Worm (Caenorhabditis elegans) whole organism, late embryonic: ENCODE results near the gene clc-25.

ENCODE experiments used
- C08G9.2 ChIP-seq: sonication (generic microtip); optimal IDR thresholded peaks from 2 replicates; lab custom pipeline; 2016; ENCODE audit warnings: mild to moderate bottlenecking, missing genetic modification characterization, moderate library complexity, missing compliant biosample characterization
- C38D4.7 ChIP-seq: fragments of 200-800 bp; sonication (Bioruptor generic); optimal IDR thresholded peaks from 2 replicates; lab custom pipeline; 2018; ENCODE audit warnings: mild to moderate bottlenecking, missing genetic modification characterization, moderate library complexity, missing compliant biosample characterization
- T23F11.4 ChIP-seq: fragments of 200-800 bp; sonication (Bioruptor generic); optimal IDR thresholded peaks from 2 replicates; lab custom pipeline; 2018; ENCODE audit warnings: mild to moderate bottlenecking, missing genetic modification characterization, missing compliant biosample characterization
- Y22D7AL.16 ChIP-seq: sonication (generic microtip); optimal IDR thresholded peaks from 2 replicates; lab custom pipeline; 2016; ENCODE audit warnings: missing genetic modification characterization, missing compliant biosample characterization
- ama-1 ChIP-seq: fragments of 150-350 bp; optimal IDR thresholded peaks from 2 replicates; lab custom pipeline; 2014
- ceh-14 ChIP-seq: sonication (generic microtip); optimal IDR thresholded peaks from 2 replicates; lab custom pipeline; 2016; ENCODE audit warnings: missing genotype, missing genetic modification characterization, missing compliant biosample characterization
- ceh-19 ChIP-seq: fragments of 200-800 bp; sonication (Bioruptor generic); optimal IDR thresholded peaks from 2 replicates; lab custom pipeline; 2018; ENCODE audit warnings: mild to moderate bottlenecking, missing genetic modification characterization, missing compliant biosample characterization
- ceh-45 ChIP-seq: fragments of 200-800 bp; sonication (Bioruptor generic); IDR thresholded peaks from 2 replicates; pipeline ENCODE4 v1.3.6; 2022; ENCODE audit warnings: missing genetic modification reagents, missing genetic modification characterization, missing compliant biosample characterization
- ceh-9 ChIP-seq: sonication (generic microtip); optimal IDR thresholded peaks from 2 replicates; lab custom pipeline; 2016; ENCODE audit warnings: mild to moderate bottlenecking, missing genetic modification characterization, inconsistent platforms, missing compliant biosample characterization
- dmd-4 ChIP-seq: sonication (generic microtip); optimal IDR thresholded peaks from 2 replicates; lab custom pipeline; 2016; ENCODE audit warnings: borderline replicate concordance, missing genetic modification characterization, missing compliant biosample characterization
- dve-1 ChIP-seq: sonication (generic microtip); optimal IDR thresholded peaks from 2 replicates; lab custom pipeline; 2017; ENCODE audit warnings: antibody characterized with exemption, mild to moderate bottlenecking, missing genetic modification characterization, missing compliant biosample characterization
- elt-2 ChIP-seq: sonication (generic microtip); optimal IDR thresholded peaks from 2 replicates; lab custom pipeline; 2016; ENCODE audit warnings: missing genetic modification reagents, missing genetic modification characterization, missing compliant biosample characterization
- eyg-1 ChIP-seq: sonication (generic microtip); optimal IDR thresholded peaks from 2 replicates; lab custom pipeline; 2016; ENCODE audit warnings: missing genotype, missing genetic modification characterization, missing compliant biosample characterization
- fkh-6 ChIP-seq: sonication (generic microtip); optimal IDR thresholded peaks from 2 replicates; lab custom pipeline; 2016; ENCODE audit warnings: missing genetic modification characterization, missing compliant biosample characterization
- hlh-13 ChIP-seq: fragments of 200-800 bp; sonication (Bioruptor generic); optimal IDR thresholded peaks from 2 replicates; lab custom pipeline; 2018; ENCODE audit warnings: mild to moderate bottlenecking, missing genetic modification characterization, missing compliant biosample characterization
- hlh-30 ChIP-seq: sonication (generic microtip); optimal IDR thresholded peaks from 2 replicates; lab custom pipeline; 2017; ENCODE audit warnings: antibody characterized with exemption, missing genetic modification characterization, missing compliant biosample characterization; ENCODE audit not compliant: insufficient read depth
- hlh-6 ChIP-seq: sonication (generic microtip); optimal IDR thresholded peaks from 2 replicates; lab custom pipeline; 2016; ENCODE audit warnings: missing genotype, missing genetic modification characterization, missing compliant biosample characterization
- lim-6 ChIP-seq: sonication (generic microtip); optimal IDR thresholded peaks from 2 replicates; lab custom pipeline; 2016; ENCODE audit warnings: missing genetic modification characterization, missing compliant biosample characterization
- lin-11 ChIP-seq: fragments of 200-800 bp; sonication (Bioruptor generic); optimal IDR thresholded peaks from 2 replicates; lab custom pipeline; 2018; ENCODE audit warnings: mild to moderate bottlenecking, missing genetic modification characterization, missing compliant biosample characterization
- madf-2 ChIP-seq: sonication (generic microtip); optimal IDR thresholded peaks from 2 replicates; lab custom pipeline; 2017; ENCODE audit warnings: missing genetic modification characterization, missing compliant biosample characterization
- nfya-1 ChIP-seq: sonication (generic microtip); optimal IDR thresholded peaks from 2 replicates; lab custom pipeline; 2017; ENCODE audit warnings: missing genetic modification characterization, mild to moderate bottlenecking, missing compliant biosample characterization, antibody characterized with exemption, moderate library complexity
- nhr-11 ChIP-seq: fragments of 150-350 bp; optimal IDR thresholded peaks from 2 replicates; lab custom pipeline; 2014; ENCODE audit warnings: missing biosample characterization, missing genetic modification characterization
- pag-3 ChIP-seq: sonication (generic microtip); optimal IDR thresholded peaks from 2 replicates; lab custom pipeline; 2016; ENCODE audit warnings: missing compliant biosample characterization, missing genetic modification characterization, borderline replicate concordance
- pat-9 ChIP-seq: fragments of 200-800 bp; sonication (Bioruptor generic); optimal IDR thresholded peaks from 2 replicates; lab custom pipeline; 2018; ENCODE audit warnings: mild to moderate bottlenecking, missing genetic modification characterization, moderate library complexity, missing compliant biosample characterization
- pax-1 ChIP-seq: fragments of 150-350 bp; optimal IDR thresholded peaks from 2 replicates; lab custom pipeline; 2014; ENCODE audit warnings: missing biosample characterization, missing genetic modification characterization
- pha-4 ChIP-seq: fragments of 150-350 bp; optimal IDR thresholded peaks from 2 replicates; lab custom pipeline; 2018; ENCODE audit warnings: missing biosample characterization, missing genetic modification reagents, missing genetic modification characterization
- pqm-1 ChIP-seq: sonication (generic microtip); optimal IDR thresholded peaks from 2 replicates; lab custom pipeline; 2016; ENCODE audit warnings: missing genetic modification characterization, missing compliant biosample characterization
- ref-2 ChIP-seq: sonication (generic microtip); optimal IDR thresholded peaks from 2 replicates; lab custom pipeline; 2016; ENCODE audit warnings: missing genetic modification characterization, missing compliant biosample characterization
- rnt-1 ChIP-seq: sonication (generic microtip); optimal IDR thresholded peaks from 2 replicates; lab custom pipeline; 2016; ENCODE audit warnings: missing genetic modification characterization, missing compliant biosample characterization
- sdc-2 ChIP-seq: sonication (generic microtip); optimal IDR thresholded peaks from 2 replicates; lab custom pipeline; 2016; ENCODE audit warnings: missing genotype, missing genetic modification characterization, missing compliant biosample characterization
- ttx-3 ChIP-seq: sonication (generic microtip); optimal IDR thresholded peaks from 2 replicates; lab custom pipeline; 2016; ENCODE audit warnings: missing genetic modification reagents, missing genetic modification characterization, missing compliant biosample characterization
- unc-86 ChIP-seq: sonication (generic microtip); optimal IDR thresholded peaks from 2 replicates; lab custom pipeline; 2016; ENCODE audit warnings: missing genetic modification characterization, missing compliant biosample characterization

clc-25 gene

ce11 chrIII:981960-982359 is 44.2 kb downstream of the clc-25 start (continued):
- TF ChIP-seq C38D4.7 (GFP tag; lab: Kevin White, UChicago) (no peak), pha-4 (tag; lab: Kevin White, UChicago) (no peak), lin-11 (tag; lab: Kevin White, UChicago) (no peak), lim-6 (tag; lab: Kevin White, UChicago) (no peak), ceh-14 (tag; lab: Kevin White, UChicago) (no peak), fkh-6 (tag; lab: Kevin White, UChicago) (no peak), dve-1 (peak; percentile 27), pax-1 (tag; lab: Kevin White, UChicago) (no peak), hlh-13 (GFP tag; lab: Kevin White, UChicago) (no peak), eyg-1 (no peak), elt-2 (tag; lab: Kevin White, UChicago) (no peak), Y22D7AL.16 (tag; lab: Kevin White, UChicago) (no peak), nfya-1 (peak; percentile 58), ceh-9 (tag; lab: Kevin White, UChicago) (no peak), rnt-1 (no peak), unc-86 (tag; lab: Kevin White, UChicago) (no peak), ceh-45 (no peak), pqm-1 (tag; lab: Kevin White, UChicago) (no peak), T23F11.4 (GFP tag; lab: Kevin White, UChicago) (no peak), ama-1 (no peak), pag-3 (no peak), madf-2 (tag; lab: Kevin White, UChicago) (no peak), dmd-4 (tag; lab: Kevin White, UChicago) (no peak), C08G9.2 (tag; lab: Kevin White, UChicago) (no peak), ttx-3 (tag; lab: Kevin White, UChicago) (no peak), sdc-2 (tag; lab: Kevin White, UChicago) (no peak), nhr-11 (tag; lab: Kevin White, UChicago) (no peak), pat-9 (tag; lab: Kevin White, UChicago) (no peak), ref-2 (tag; lab: Kevin White, UChicago) (no peak), hlh-6 (tag; lab: Kevin White, UChicago) (no peak)

DNA sequence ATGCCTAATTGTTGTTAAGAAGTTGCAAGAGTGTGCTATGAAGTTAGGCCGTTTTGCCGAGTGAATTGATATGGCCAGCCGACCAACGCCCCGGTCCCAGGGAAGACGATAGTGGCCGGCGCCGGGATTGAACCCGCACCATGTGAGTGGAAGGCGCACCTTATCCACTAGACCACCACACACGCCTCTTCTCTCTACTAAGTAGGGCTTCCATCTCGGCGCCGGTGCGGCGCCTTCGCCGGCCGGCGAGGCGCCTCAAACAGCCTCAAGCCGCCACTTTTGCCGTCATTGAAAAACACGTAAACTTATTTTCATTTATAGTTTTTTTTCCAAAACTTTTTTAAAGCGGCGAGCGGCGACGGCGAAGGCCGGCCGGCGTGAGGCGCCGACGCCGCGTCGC is 47.3 kb downstream of the clc-25 start:
- TF ChIP-seq pha-4 (tag; lab: Kevin White, UChicago) = no peak
- TF ChIP-seq Y22D7AL.16 (tag; lab: Kevin White, UChicago) = no peak
- TF ChIP-seq hlh-30 (tag; lab: Kevin White, UChicago) = no peak
- no peak for TF ChIP-seq ama-1
- TF ChIP-seq rnt-1 = no peak
- no peak for TF ChIP-seq nhr-11 (tag; lab: Kevin White, UChicago)
- TF ChIP-seq ceh-19 (GFP tag; lab: Kevin White, UChicago) = no peak
